Fruit fly (Drosophila melanogaster): ENCODE results near the gene CG43335.

DNA sequence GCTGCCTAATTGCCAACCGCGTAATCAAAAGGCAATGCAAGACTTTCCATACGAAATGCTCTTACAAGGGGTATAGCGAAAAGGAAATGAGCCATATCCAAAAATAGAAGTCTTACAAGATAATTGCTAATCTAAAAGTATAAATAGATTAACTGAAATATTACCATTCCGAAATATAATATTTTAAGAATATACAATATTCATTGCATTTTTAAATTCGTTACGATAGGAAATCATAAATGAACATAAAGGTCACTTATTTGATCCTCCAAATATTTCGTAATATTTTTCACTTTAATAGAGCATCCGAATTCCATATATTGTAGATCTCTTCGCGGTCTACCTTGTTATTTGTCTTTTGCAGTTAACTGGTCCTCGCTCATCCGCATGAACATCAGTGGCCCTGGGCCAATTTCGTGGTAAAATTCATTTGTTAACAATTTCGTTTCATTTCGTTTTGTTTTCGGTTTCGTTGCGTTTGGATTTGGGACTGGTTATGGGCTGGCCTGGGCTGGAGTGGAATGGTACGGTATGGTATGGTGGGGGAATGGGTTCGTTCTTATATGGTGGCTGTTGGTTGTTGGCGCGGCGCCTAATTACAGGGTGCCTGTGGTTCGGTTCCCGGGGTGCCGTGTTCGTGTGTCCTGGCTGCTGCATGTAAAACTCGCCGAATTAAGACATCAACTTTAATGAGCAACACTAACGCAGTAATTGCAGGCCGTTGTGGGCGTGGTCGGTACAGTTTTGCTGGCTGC lies 46.5 kb upstream of the CG43335 start:
- TF ChIP-seq CG8478 (optimal IDR thresholded peaks at IDR 0.05): no peak
- TF ChIP-seq CTCF (optimal IDR thresholded peaks at IDR 0.05): no peak

Measured in S2 (cell line).